Fruit fly (Drosophila melanogaster): Measurements from ENCODE around the gene Sec23.

DNA sequence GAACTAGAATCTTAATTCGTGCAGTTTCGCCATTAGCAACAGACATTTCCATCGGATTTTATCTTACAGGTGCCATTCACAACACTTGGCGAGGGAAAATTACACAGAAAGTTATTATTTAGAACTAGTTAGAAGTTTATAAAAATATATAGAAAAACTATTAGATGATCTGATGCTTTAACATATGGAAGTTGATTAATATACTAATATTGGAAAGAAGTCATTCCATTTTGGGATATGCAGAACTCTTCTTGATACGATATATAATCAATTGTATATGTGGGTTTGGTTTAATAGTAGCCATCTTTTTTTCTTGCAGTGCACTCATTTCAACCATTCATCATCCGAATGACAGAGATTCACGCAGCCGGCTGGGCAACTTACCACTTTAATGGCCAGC is 33.4 kb downstream of the Sec23 start:
- no peak for TF ChIP-seq psq (optimal IDR thresholded peaks at IDR 0.05)
- no peak for TF ChIP-seq ttk (optimal IDR thresholded peaks at IDR 0.05)
